Worm (Caenorhabditis elegans) whole organism, L3 larva: ENCODE data around the gene srj-11.

Experiments used
- mdl-1 ChIP-seq: fragments of 150-350 bp; optimal IDR thresholded peaks from 2 replicates; lab custom pipeline; 2014; ENCODE audit warnings: missing biosample characterization, missing genetic modification characterization
- nfya-1 ChIP-seq: sonication (generic microtip); optimal IDR thresholded peaks from 2 replicates; lab custom pipeline; 2017; ENCODE audit warnings: missing genetic modification characterization, mild to moderate bottlenecking, missing compliant biosample characterization, antibody characterized with exemption, moderate library complexity; ENCODE audit not compliant: insufficient read depth
- skn-1 ChIP-seq: fragments of 150-350 bp; optimal IDR thresholded peaks from 2 replicates; lab custom pipeline; 2014; ENCODE audit warnings: missing biosample characterization, missing genetic modification characterization
- unc-62 ChIP-seq: fragments of 150-350 bp; sonication (generic microtip); optimal IDR thresholded peaks from 4 replicates; lab custom pipeline; 2014; ENCODE audit warnings: missing biosample characterization, missing genetic modification reagents, missing genetic modification characterization
- ztf-11 ChIP-seq: fragments of 150-350 bp; optimal IDR thresholded peaks from 2 replicates; lab custom pipeline; 2014; ENCODE audit warnings: missing biosample characterization, missing genetic modification characterization

DNA sequence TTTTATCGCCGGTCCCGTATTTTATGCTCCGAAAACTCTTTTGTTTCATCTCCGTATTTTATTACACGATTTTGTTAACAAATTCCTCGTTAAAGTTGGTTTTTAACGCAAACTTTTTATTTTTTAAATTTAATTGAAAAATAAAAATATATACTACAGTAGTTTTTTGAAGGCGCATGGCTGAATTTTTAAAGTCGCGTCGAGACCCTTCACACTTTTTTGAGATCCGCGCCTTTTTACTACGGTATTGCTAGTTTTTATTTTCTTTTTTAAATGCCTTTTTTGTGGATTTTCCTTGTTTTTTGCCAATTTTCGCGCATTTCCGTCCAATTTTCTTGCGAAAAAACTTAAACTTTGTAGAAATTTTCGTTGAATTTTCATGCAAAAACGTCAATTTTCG lies 36.8 kb upstream of the srj-11 start:
- TF ChIP-seq ztf-11 (tag; lab: Kevin White, UChicago) (no peak), nfya-1 (no peak), mdl-1 (tag; lab: Kevin White, UChicago) (no peak), unc-62 (GFP tag; lab: Kevin White, UChicago) (no peak), skn-1 (tag; lab: Kevin White, UChicago) (no peak)
